Fruit fly (Drosophila melanogaster) whole organism, embryonic: ENCODE results near the gene Pi4KIIalpha.

Source experiments
- ATbp ChIP-seq: fragments of 200-800 bp; sonication (Bioruptor generic); optimal IDR thresholded peaks from 2 replicates; lab custom pipeline; 2017; ENCODE audit warnings: missing biosample characterization, mild to moderate bottlenecking, missing genetic modification characterization, missing genetic modification reagents
- Ada2b ChIP-seq: fragments of 200-800 bp; sonication (Bioruptor generic); IDR thresholded peaks from 2 replicates; pipeline ENCODE4 v1.3.6; 2022; ENCODE audit warnings: missing biosample characterization, missing genetic modification characterization
- BtbVII ChIP-seq: fragments of 200-800 bp; sonication (Bioruptor generic); optimal IDR thresholded peaks from 3 replicates; lab custom pipeline; 2017; ENCODE audit warnings: missing biosample characterization, mild to moderate bottlenecking, missing genetic modification characterization
- C15 ChIP-seq: fragments of 200-800 bp; sonication (Bioruptor generic); IDR thresholded peaks from 3 replicates; pipeline ENCODE4 v1.3.6; 2022; ENCODE audit warnings: missing biosample characterization, missing genetic modification characterization
- CG10147 ChIP-seq: fragments of 200-800 bp; sonication (Bioruptor generic); optimal IDR thresholded peaks from 2 replicates; lab custom pipeline; 2019; ENCODE audit warnings: missing biosample characterization, mild to moderate bottlenecking, missing genetic modification characterization, moderate library complexity
- CG12236 ChIP-seq: fragments of 200-800 bp; sonication (Bioruptor generic); optimal IDR thresholded peaks from 2 replicates; lab custom pipeline; 2016; ENCODE audit warnings: missing biosample characterization, missing genetic modification characterization
- CG1233 ChIP-seq: fragments of 200-800 bp; sonication (Bioruptor generic); optimal IDR thresholded peaks from 4 replicates; lab custom pipeline; 2018; ENCODE audit warnings: missing biosample characterization, mild to moderate bottlenecking, missing genetic modification characterization
- CG12942 ChIP-seq: fragments of 200-800 bp; sonication (Bioruptor generic); optimal IDR thresholded peaks from 3 replicates; lab custom pipeline; 2016; ENCODE audit warnings: missing biosample characterization, missing genetic modification characterization
- CG13775 ChIP-seq: fragments of 200-800 bp; sonication (Bioruptor generic); optimal IDR thresholded peaks from 3 replicates; lab custom pipeline; 2017; ENCODE audit warnings: missing biosample characterization, mild to moderate bottlenecking, missing genetic modification characterization
- CG14014 ChIP-seq: fragments of 200-800 bp; sonication (Bioruptor generic); IDR thresholded peaks from 2 replicates; pipeline ENCODE4 v1.3.6; 2022; ENCODE audit warnings: missing biosample characterization, missing genetic modification characterization
- CG15073 ChIP-seq: fragments of 200-800 bp; sonication (Bioruptor generic); optimal IDR thresholded peaks from 2 replicates; lab custom pipeline; 2016; ENCODE audit warnings: missing biosample characterization, missing genetic modification characterization
- CG17328 ChIP-seq: fragments of 200-800 bp; sonication (Bioruptor generic); IDR thresholded peaks from 2 replicates; pipeline ENCODE4 v1.3.6; 2022; ENCODE audit warnings: missing biosample characterization, missing genetic modification characterization
- CG17385 ChIP-seq: fragments of 200-800 bp; sonication (Bioruptor generic); optimal IDR thresholded peaks from 3 replicates; lab custom pipeline; 2018; ENCODE audit warnings: missing biosample characterization, mild to moderate bottlenecking, missing genetic modification characterization
- CG17912 ChIP-seq: fragments of 200-800 bp; sonication (Bioruptor generic); optimal IDR thresholded peaks from 2 replicates; lab custom pipeline; 2018; ENCODE audit warnings: missing biosample characterization, mild to moderate bottlenecking, missing genetic modification characterization
- CG31388 ChIP-seq: fragments of 200-800 bp; sonication (Bioruptor generic); optimal IDR thresholded peaks from 2 replicates; lab custom pipeline; 2016; ENCODE audit warnings: missing biosample characterization, missing genetic modification characterization
- CG32772 ChIP-seq: fragments of 200-800 bp; sonication (Bioruptor generic); IDR thresholded peaks from 2 replicates; pipeline ENCODE4 v1.3.6; 2022; ENCODE audit warnings: missing biosample characterization, missing genetic modification characterization
- CG4282 ChIP-seq: fragments of 200-800 bp; sonication (Bioruptor generic); optimal IDR thresholded peaks from 2 replicates; lab custom pipeline; 2016; ENCODE audit warnings: missing biosample characterization, missing genetic modification characterization
- CG4328 ChIP-seq: fragments of 200-800 bp; sonication (Bioruptor generic); optimal IDR thresholded peaks from 3 replicates; lab custom pipeline; 2017; ENCODE audit warnings: missing biosample characterization, missing genetic modification reagents, missing genetic modification characterization
- CG43689 ChIP-seq: fragments of 200-800 bp; sonication (Bioruptor generic); IDR thresholded peaks from 2 replicates; pipeline ENCODE4 v1.3.6; 2022; ENCODE audit warnings: missing biosample characterization, missing genetic modification characterization
- CG4424 ChIP-seq: fragments of 200-800 bp; sonication (Bioruptor generic); optimal IDR thresholded peaks from 3 replicates; lab custom pipeline; 2016; ENCODE audit warnings: missing biosample characterization, missing genetic modification characterization
- CG4730 ChIP-seq: fragments of 200-800 bp; sonication (Bioruptor generic); IDR thresholded peaks from 2 replicates; pipeline ENCODE4 v1.3.6; 2022; ENCODE audit warnings: missing biosample characterization, missing genetic modification characterization
- CG6683 ChIP-seq: fragments of 200-800 bp; sonication (Bioruptor generic); optimal IDR thresholded peaks from 2 replicates; lab custom pipeline; 2017; ENCODE audit warnings: missing biosample characterization, mild to moderate bottlenecking, missing genetic modification characterization, missing genetic modification reagents
- CG6813 ChIP-seq: fragments of 200-800 bp; sonication (Bioruptor generic); optimal IDR thresholded peaks from 2 replicates; lab custom pipeline; 2017; ENCODE audit warnings: missing biosample characterization, missing genetic modification characterization, mild to moderate bottlenecking, moderate library complexity, missing genetic modification reagents
- CG7271 ChIP-seq: fragments of 200-800 bp; sonication (Bioruptor generic); optimal IDR thresholded peaks from 2 replicates; lab custom pipeline; 2018; ENCODE audit warnings: missing biosample characterization, mild to moderate bottlenecking, missing genetic modification characterization, moderate library complexity
- CG7786 ChIP-seq: fragments of 200-800 bp; sonication (Bioruptor generic); optimal IDR thresholded peaks from 2 replicates; lab custom pipeline; 2016; ENCODE audit warnings: missing biosample characterization, missing genetic modification characterization
- CG8944 ChIP-seq: fragments of 200-800 bp; sonication (Bioruptor generic); optimal IDR thresholded peaks from 3 replicates; lab custom pipeline; 2016; ENCODE audit warnings: missing biosample characterization, missing genetic modification characterization
- CHES-1-like ChIP-seq: fragments of 200-800 bp; sonication (Bioruptor generic); optimal IDR thresholded peaks from 2 replicates; lab custom pipeline; 2016; ENCODE audit warnings: missing biosample characterization, missing genetic modification characterization
- CrebB ChIP-seq: fragments of 200-800 bp; sonication (Bioruptor generic); optimal IDR thresholded peaks from 3 replicates; lab custom pipeline; 2018; ENCODE audit warnings: missing biosample characterization, mild to moderate bottlenecking, missing genetic modification characterization
- D19A ChIP-seq: fragments of 200-800 bp; optimal IDR thresholded peaks from 3 replicates; lab custom pipeline; 2019; ENCODE audit warnings: missing biosample characterization, mild to moderate bottlenecking, missing genetic modification characterization, moderate library complexity
- Dip3 ChIP-seq: fragments of 200-800 bp; sonication (Bioruptor generic); optimal IDR thresholded peaks from 3 replicates; lab custom pipeline; 2016; ENCODE audit warnings: missing biosample characterization, missing genetic modification characterization
- Dref ChIP-seq: fragments of 200-800 bp; sonication (Bioruptor generic); IDR thresholded peaks from 2 replicates; pipeline ENCODE4 v1.3.6; 2022; ENCODE audit warnings: missing biosample characterization, missing genetic modification characterization
- Fer1 ChIP-seq: fragments of 200-800 bp; sonication (Bioruptor generic); optimal IDR thresholded peaks from 2 replicates; lab custom pipeline; 2017; ENCODE audit warnings: missing biosample characterization, mild to moderate bottlenecking, missing genetic modification characterization
- Gug ChIP-seq: fragments of 200-800 bp; sonication (Bioruptor generic); IDR thresholded peaks from 4 replicates; pipeline ENCODE4 v1.3.6; 2022; ENCODE audit warnings: missing biosample characterization, missing genetic modification characterization
- HLH3B ChIP-seq: fragments of 200-800 bp; sonication (Bioruptor generic); IDR thresholded peaks from 2 replicates; pipeline ENCODE4 v1.3.6; 2022; ENCODE audit warnings: missing biosample characterization, missing genetic modification characterization
- Hr3 ChIP-seq: fragments of 200-800 bp; sonication (Bioruptor generic); optimal IDR thresholded peaks from 3 replicates; lab custom pipeline; 2016; ENCODE audit warnings: missing biosample characterization, missing genetic modification characterization
- Jarid2 ChIP-seq: fragments of 200-800 bp; sonication (Bioruptor generic); optimal IDR thresholded peaks from 3 replicates; lab custom pipeline; 2017; ENCODE audit warnings: mild to moderate bottlenecking, missing biosample characterization, missing genetic modification reagents, missing genetic modification characterization
- Lhr ChIP-seq: fragments of 200-800 bp; sonication (Bioruptor generic); optimal IDR thresholded peaks from 3 replicates; lab custom pipeline; 2017; ENCODE audit warnings: mild to moderate bottlenecking, missing biosample characterization, missing genetic modification reagents, missing genetic modification characterization
- Opbp ChIP-seq: fragments of 200-800 bp; sonication (Bioruptor generic); IDR thresholded peaks from 3 replicates; pipeline ENCODE4 v1.3.6; 2022; ENCODE audit warnings: missing biosample characterization, missing genetic modification characterization; ENCODE audit not compliant: partially characterized antibody
- Sin3A ChIP-seq: fragments of >200 bp; optimal IDR thresholded peaks from 2 replicates; lab custom pipeline; 2018
- Sry-β ChIP-seq: fragments of 200-800 bp; sonication (Bioruptor generic); optimal IDR thresholded peaks from 2 replicates; lab custom pipeline; 2018; ENCODE audit warnings: missing biosample characterization, mild to moderate bottlenecking, missing genetic modification characterization, moderate library complexity
- ap ChIP-seq: fragments of 200-800 bp; sonication (Bioruptor generic); IDR thresholded peaks from 2 replicates; pipeline ENCODE4 v1.3.6; 2022; ENCODE audit warnings: missing biosample characterization, missing genetic modification characterization
- dmrt11E ChIP-seq: fragments of 200-800 bp; sonication (Bioruptor generic); optimal IDR thresholded peaks from 3 replicates; lab custom pipeline; 2018; ENCODE audit warnings: missing biosample characterization, mild to moderate bottlenecking, missing genetic modification characterization, moderate library complexity
- esg ChIP-seq: fragments of 200-800 bp; sonication (Bioruptor generic); conservative IDR thresholded peaks from 2 replicates; pipeline ENCODE4 v1.3.6; 2022; ENCODE audit warnings: missing biosample characterization, missing genetic modification characterization
- eyg ChIP-seq: fragments of 200-800 bp; sonication (Bioruptor generic); optimal IDR thresholded peaks from 3 replicates; lab custom pipeline; 2016; ENCODE audit warnings: missing biosample characterization, missing genetic modification characterization
- fd96Cb ChIP-seq: fragments of 200-800 bp; sonication (Bioruptor generic); optimal IDR thresholded peaks from 2 replicates; lab custom pipeline; 2018; ENCODE audit warnings: missing biosample characterization, mild to moderate bottlenecking, missing genetic modification characterization, moderate library complexity
- grau ChIP-seq: fragments of 200-800 bp; optimal IDR thresholded peaks from 3 replicates; lab custom pipeline; 2019; ENCODE audit warnings: missing biosample characterization, mild to moderate bottlenecking, missing genetic modification characterization, moderate library complexity
- lilli ChIP-seq: fragments of 200-800 bp; sonication (Bioruptor generic); optimal IDR thresholded peaks from 3 replicates; lab custom pipeline; 2016; ENCODE audit warnings: missing biosample characterization, missing genetic modification characterization
- nmo ChIP-seq: fragments of 200-800 bp; sonication (Bioruptor generic); optimal IDR thresholded peaks from 2 replicates; lab custom pipeline; 2018; ENCODE audit warnings: missing biosample characterization, mild to moderate bottlenecking, missing genetic modification characterization, moderate library complexity
- nom ChIP-seq: fragments of 200-800 bp; sonication (Bioruptor generic); optimal IDR thresholded peaks from 2 replicates; lab custom pipeline; 2017; ENCODE audit warnings: missing biosample characterization, missing genetic modification characterization, mild to moderate bottlenecking, moderate library complexity, missing genetic modification reagents
- sisA ChIP-seq: fragments of 200-800 bp; sonication (Bioruptor generic); IDR thresholded peaks from 2 replicates; pipeline ENCODE4 v1.3.6; 2022; ENCODE audit warnings: missing biosample characterization, missing genetic modification characterization
- tup ChIP-seq: fragments of 200-800 bp; sonication (Bioruptor generic); optimal IDR thresholded peaks from 2 replicates; lab custom pipeline; 2016; ENCODE audit warnings: missing biosample characterization, mild to moderate bottlenecking, missing genetic modification characterization, moderate library complexity

Gene Pi4KIIalpha

DNA sequence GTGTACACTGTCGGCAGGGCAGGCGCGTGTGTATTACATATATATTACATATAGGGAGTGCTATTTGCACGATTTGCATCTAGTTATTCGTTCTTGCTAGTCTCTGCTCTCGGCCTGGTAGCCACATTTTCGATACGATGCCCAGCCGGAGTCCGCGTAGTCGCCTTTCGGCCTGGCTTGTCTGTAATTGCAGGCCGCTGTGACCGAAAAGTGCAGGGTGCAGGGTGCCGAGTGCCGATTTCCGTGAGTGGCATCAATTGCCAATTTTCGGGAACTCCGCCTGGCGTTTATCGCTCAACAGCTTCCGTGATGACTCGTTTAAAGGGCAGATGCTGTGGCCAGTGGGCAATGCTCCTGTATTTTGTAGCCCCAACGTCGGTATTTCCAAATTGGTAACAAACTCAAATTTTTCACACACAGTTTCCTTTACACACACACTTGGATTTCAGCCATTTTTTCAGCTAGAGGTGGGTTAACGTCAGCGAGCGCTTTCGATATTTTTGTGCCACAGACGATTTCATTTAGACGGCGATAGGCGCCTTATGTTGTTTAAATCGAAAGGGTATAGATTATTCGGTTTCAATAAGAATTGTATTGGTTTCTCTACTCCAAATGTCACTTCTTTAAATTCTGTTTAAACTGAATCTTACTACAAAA is 24.5 kb upstream of the Pi4KIIalpha start, which contains the start of gene CG2926 (continued):
- TF ChIP-seq CG6813 (GFP tag; lab: Kevin White, UChicago) (no peak), Gug (GFP tag; lab: Robert Waterston, UW) (peak; percentile 75; the same call in 2 of the 4 replicates), D19A (tag; lab: Kevin White, UChicago) (peak; percentile 100), CG7786 (GFP tag; lab: Kevin White, UChicago) (peak; percentile 39), CG17385 (GFP tag; lab: Kevin White, UChicago) (no peak), Jarid2 (no peak), C15 (GFP tag; lab: Robert Waterston, UW) (no peak), Dip3 (GFP tag; lab: Kevin White, UChicago) (no peak), CrebB (no peak), CG1233 (GFP tag; lab: Kevin White, UChicago) (peak; percentile 33), CG17328 (GFP tag; lab: Robert Waterston, UW) (no peak), BtbVII (GFP tag; lab: Kevin White, UChicago) (no peak), CG7271 (tag; lab: Kevin White, UChicago) (no peak), fd96Cb (tag; lab: Kevin White, UChicago) (no peak), Lhr (GFP tag; lab: Kevin White, UChicago) (no peak), grau (tag; lab: Kevin White, UChicago) (no peak), lilli (GFP tag; lab: Kevin White, UChicago) (peak; percentile 69), tup (GFP tag; lab: Kevin White, UChicago) (no peak), CG17912 (peak; percentile 35), CG4424 (GFP tag; lab: Kevin White, UChicago) (no peak), CG12942 (GFP tag; lab: Kevin White, UChicago) (no peak), ATbp (GFP tag; lab: Kevin White, UChicago) (no peak), Ada2b (GFP tag; lab: Robert Waterston, UW) (0 out of 2 replicates have a peak, but pooled peaks have one; percentile 5), CG6683 (GFP tag; lab: Kevin White, UChicago) (no peak), CHES-1-like (GFP tag; lab: Kevin White, UChicago) (peak; percentile 29), CG43689 (GFP tag; lab: Robert Waterston, UW) (no peak), HLH3B (GFP tag; lab: Robert Waterston, UW) (0 out of 2 replicates have a peak, but pooled peaks have one; percentile 6), Opbp (peak; percentile 94), ap (GFP tag; lab: Robert Waterston, UW) (no peak), CG32772 (GFP tag; lab: Robert Waterston, UW) (no peak), CG14014 (GFP tag; lab: Robert Waterston, UW) (peak; percentile 43; the same call in 1 of the 2 replicates), Sry-β (no peak), Dref (GFP tag; lab: Robert Waterston, UW) (peak; percentile 81), nom (no peak), esg (GFP tag; lab: Robert Waterston, UW) (no peak), CG4328 (no peak), CG13775 (no peak), CG31388 (no peak), CG12236 (GFP tag; lab: Kevin White, UChicago) (no peak), nmo (GFP tag; lab: Kevin White, UChicago) (peak; percentile 37), CG8944 (GFP tag; lab: Kevin White, UChicago) (peak; percentile 9), Fer1 (GFP tag; lab: Kevin White, UChicago) (no peak), CG10147 (no peak), eyg (no peak), CG4730 (GFP tag; lab: Robert Waterston, UW) (no peak), CG15073 (GFP tag; lab: Kevin White, UChicago) (no peak), Sin3A (lab: Kevin White, UChicago) (peak; percentile 45), CG4282 (GFP tag; lab: Kevin White, UChicago) (peak; percentile 15), Hr3 (GFP tag; lab: Kevin White, UChicago) (no peak), sisA (no peak), dmrt11E (peak; percentile 25)
